Fruit fly (Drosophila melanogaster) whole organism, embryonic: ENCODE measurements around the gene Ilp5.

ENCODE experiments used
- Antp ChIP-seq: fragments of 200-800 bp; sonication (Bioruptor generic); optimal IDR thresholded peaks from 3 replicates; lab custom pipeline; 2016; ENCODE audit warnings: missing biosample characterization, missing genetic modification characterization
- CG10543 ChIP-seq: fragments of 200-800 bp; sonication (Bioruptor generic); optimal IDR thresholded peaks from 3 replicates; lab custom pipeline; 2017; ENCODE audit warnings: missing biosample characterization, mild to moderate bottlenecking, missing genetic modification characterization, moderate library complexity
- CG10565 ChIP-seq: fragments of 200-800 bp; sonication (Bioruptor generic); optimal IDR thresholded peaks from 3 replicates; lab custom pipeline; 2016; ENCODE audit warnings: missing biosample characterization, mild to moderate bottlenecking, missing genetic modification characterization
- CG11560 ChIP-seq: fragments of 200-800 bp; sonication (Bioruptor generic); IDR thresholded peaks from 3 replicates; pipeline ENCODE4 v1.3.6; 2022; ENCODE audit warnings: missing biosample characterization, missing genetic modification characterization
- CG11723 ChIP-seq: fragments of 200-800 bp; sonication (Bioruptor generic); optimal IDR thresholded peaks from 2 replicates; lab custom pipeline; 2017; ENCODE audit warnings: missing biosample characterization, mild to moderate bottlenecking, missing genetic modification characterization
- CG12769 ChIP-seq: fragments of 200-800 bp; sonication (Bioruptor generic); optimal IDR thresholded peaks from 2 replicates; lab custom pipeline; 2019; ENCODE audit warnings: missing biosample characterization, mild to moderate bottlenecking, missing genetic modification characterization, moderate library complexity
- CG14441 ChIP-seq: fragments of 200-800 bp; sonication (Bioruptor generic); IDR thresholded peaks from 2 replicates; pipeline ENCODE4 v1.3.6; 2022; ENCODE audit warnings: missing biosample characterization, missing genetic modification characterization
- CG1602 ChIP-seq: fragments of 200-800 bp; sonication (Bioruptor generic); optimal IDR thresholded peaks from 3 replicates; lab custom pipeline; 2016; ENCODE audit warnings: missing biosample characterization, missing genetic modification characterization
- CG16863 ChIP-seq: fragments of 200-800 bp; sonication (Bioruptor generic); optimal IDR thresholded peaks from 3 replicates; lab custom pipeline; 2016; ENCODE audit warnings: missing biosample characterization, missing genetic modification characterization
- CG17328 ChIP-seq: fragments of 200-800 bp; sonication (Bioruptor generic); IDR thresholded peaks from 2 replicates; pipeline ENCODE4 v1.3.6; 2022; ENCODE audit warnings: missing biosample characterization, missing genetic modification characterization
- CG17612 ChIP-seq: fragments of 200-800 bp; sonication (Bioruptor generic); IDR thresholded peaks from 2 replicates; pipeline ENCODE4 v1.3.6; 2022; ENCODE audit warnings: missing biosample characterization, missing genetic modification characterization
- CG17802 ChIP-seq: fragments of 200-800 bp; sonication (Bioruptor generic); optimal IDR thresholded peaks from 2 replicates; lab custom pipeline; 2018; ENCODE audit warnings: missing biosample characterization, mild to moderate bottlenecking, missing genetic modification characterization, moderate library complexity
- CG18262 ChIP-seq: fragments of 200-800 bp; optimal IDR thresholded peaks from 3 replicates; lab custom pipeline; 2019; ENCODE audit warnings: missing biosample characterization, mild to moderate bottlenecking, missing genetic modification characterization, moderate library complexity
- CG3065 ChIP-seq: fragments of 200-800 bp; sonication (Bioruptor generic); optimal IDR thresholded peaks from 2 replicates; lab custom pipeline; 2016; ENCODE audit warnings: missing biosample characterization, missing genetic modification characterization
- CG3407 ChIP-seq: fragments of 200-800 bp; sonication (Bioruptor generic); optimal IDR thresholded peaks from 2 replicates; lab custom pipeline; 2018; ENCODE audit warnings: missing biosample characterization, mild to moderate bottlenecking, missing genetic modification characterization
- CG4854 ChIP-seq: fragments of 200-800 bp; sonication (Bioruptor generic); optimal IDR thresholded peaks from 2 replicates; lab custom pipeline; 2016; ENCODE audit warnings: missing biosample characterization, missing genetic modification characterization, inconsistent platforms
- CG6813 ChIP-seq: fragments of 200-800 bp; sonication (Bioruptor generic); optimal IDR thresholded peaks from 2 replicates; lab custom pipeline; 2017; ENCODE audit warnings: missing biosample characterization, missing genetic modification characterization, mild to moderate bottlenecking, moderate library complexity, missing genetic modification reagents
- CG7271 ChIP-seq: fragments of 200-800 bp; sonication (Bioruptor generic); optimal IDR thresholded peaks from 2 replicates; lab custom pipeline; 2018; ENCODE audit warnings: missing biosample characterization, mild to moderate bottlenecking, missing genetic modification characterization, moderate library complexity
- CG7786 ChIP-seq: fragments of 200-800 bp; sonication (Bioruptor generic); optimal IDR thresholded peaks from 2 replicates; lab custom pipeline; 2016; ENCODE audit warnings: missing biosample characterization, missing genetic modification characterization
- CG8089 ChIP-seq: fragments of 200-800 bp; sonication (Bioruptor generic); optimal IDR thresholded peaks from 3 replicates; lab custom pipeline; 2016; ENCODE audit warnings: missing biosample characterization, missing genetic modification characterization
- CG8290 ChIP-seq, 3 experiments: fragments of 200-800 bp; sonication (Bioruptor generic); optimal IDR thresholded peaks; 2 replicates each; lab custom pipeline; 2016 to 2019; ENCODE audit warnings: missing biosample characterization in 3 of 3, missing genetic modification characterization in 3 of 3, mild to moderate bottlenecking in 2 of 3, moderate library complexity in 1 of 3
- CrebB ChIP-seq: fragments of 200-800 bp; sonication (Bioruptor generic); optimal IDR thresholded peaks from 3 replicates; lab custom pipeline; 2018; ENCODE audit warnings: missing biosample characterization, mild to moderate bottlenecking, missing genetic modification characterization
- Dip2 ChIP-seq: fragments of 200-800 bp; sonication (Bioruptor generic); IDR thresholded peaks from 2 replicates; pipeline ENCODE4 v1.3.6; 2022; ENCODE audit warnings: missing biosample characterization, missing genetic modification characterization
- E2f2 ChIP-seq: fragments of 200-800 bp; sonication (Bioruptor generic); IDR thresholded peaks from 2 replicates; pipeline ENCODE4 v1.3.6; 2022; ENCODE audit warnings: missing biosample characterization, missing genetic modification characterization
- Gug ChIP-seq: fragments of 200-800 bp; sonication (Bioruptor generic); IDR thresholded peaks from 4 replicates; pipeline ENCODE4 v1.3.6; 2022; ENCODE audit warnings: missing biosample characterization, missing genetic modification characterization
- Med ChIP-seq: fragments of 200-800 bp; sonication (Bioruptor generic); peaks from one replicate; lab custom pipeline; 2016; ENCODE audit warnings: missing biosample characterization, missing genetic modification characterization, mild to moderate bottlenecking, inconsistent platforms, moderate library complexity
- Optix ChIP-seq: fragments of 200-800 bp; sonication (Bioruptor generic); IDR thresholded peaks from 3 replicates; pipeline ENCODE4 v1.3.6; 2022; ENCODE audit warnings: missing biosample characterization, missing genetic modification characterization
- Rfx ChIP-seq: fragments of 200-800 bp; sonication (Bioruptor generic); IDR thresholded peaks from 2 replicates; pipeline ENCODE4 v1.3.6; 2022; ENCODE audit warnings: missing biosample characterization, missing genetic modification characterization
- Rx ChIP-seq: fragments of 200-800 bp; sonication (Bioruptor generic); IDR thresholded peaks from 2 replicates; pipeline ENCODE4 v1.3.6; 2022; ENCODE audit warnings: missing biosample characterization, missing genetic modification characterization
- Ssrp ChIP-seq: fragments of 200-800 bp; sonication (Bioruptor generic); optimal IDR thresholded peaks from 2 replicates; lab custom pipeline; 2018; ENCODE audit warnings: missing biosample characterization, mild to moderate bottlenecking, missing genetic modification characterization, moderate library complexity
- Usf ChIP-seq: fragments of 200-800 bp; sonication (Bioruptor generic); optimal IDR thresholded peaks from 2 replicates; lab custom pipeline; 2017; ENCODE audit warnings: missing genotype, missing biosample characterization, missing genetic modification characterization
- eyg ChIP-seq: fragments of 200-800 bp; sonication (Bioruptor generic); optimal IDR thresholded peaks from 3 replicates; lab custom pipeline; 2016; ENCODE audit warnings: missing biosample characterization, missing genetic modification characterization
- ftz-f1 ChIP-seq: fragments of 200-800 bp; sonication (Bioruptor generic); optimal IDR thresholded peaks from 2 replicates; lab custom pipeline; 2016; ENCODE audit warnings: missing biosample characterization, missing genetic modification characterization
- ham ChIP-seq: fragments of 200-800 bp; sonication (Bioruptor generic); IDR thresholded peaks from 2 replicates; pipeline ENCODE4 v1.3.6; 2022; ENCODE audit warnings: missing biosample characterization, missing genetic modification characterization
- insv ChIP-seq, 2 experiments: fragments of 200-800 bp; sonication (Bioruptor generic); optimal IDR thresholded peaks; 3 replicates each; lab custom pipeline; 2016 to 2018; ENCODE audit warnings: missing biosample characterization in 2 of 2, missing genetic modification characterization in 2 of 2
- kah ChIP-seq: fragments of 200-800 bp; sonication (Bioruptor generic); optimal IDR thresholded peaks from 2 replicates; lab custom pipeline; 2018; ENCODE audit warnings: missing biosample characterization, mild to moderate bottlenecking, missing genetic modification characterization
- lab ChIP-seq: fragments of 200-800 bp; sonication (Bioruptor generic); optimal IDR thresholded peaks from 3 replicates; lab custom pipeline; 2017; ENCODE audit warnings: missing biosample characterization, missing genetic modification characterization, mild to moderate bottlenecking, moderate library complexity, missing genetic modification reagents
- mld ChIP-seq: fragments of 200-800 bp; sonication (Bioruptor generic); IDR thresholded peaks from 3 replicates; pipeline ENCODE4 v1.3.6; 2022; ENCODE audit warnings: missing biosample characterization, missing genetic modification characterization; ENCODE audit not compliant: partially characterized antibody
- oc ChIP-seq: fragments of 200-800 bp; sonication (Bioruptor generic); optimal IDR thresholded peaks from 2 replicates; lab custom pipeline; 2018; ENCODE audit warnings: missing biosample characterization, mild to moderate bottlenecking, missing genetic modification characterization, moderate library complexity
- pfk ChIP-seq: fragments of 200-800 bp; sonication (Bioruptor generic); optimal IDR thresholded peaks from 2 replicates; lab custom pipeline; 2018; ENCODE audit warnings: missing biosample characterization, mild to moderate bottlenecking, missing genetic modification characterization, moderate library complexity
- pho ChIP-seq: fragments of 200-800 bp; sonication (Bioruptor generic); optimal IDR thresholded peaks from 2 replicates; lab custom pipeline; 2016; ENCODE audit warnings: missing biosample characterization, missing genetic modification characterization
- psq ChIP-seq: fragments of 200-800 bp; sonication (Bioruptor generic); optimal IDR thresholded peaks from 2 replicates; lab custom pipeline; 2017; ENCODE audit warnings: missing biosample characterization, missing genetic modification characterization
- sim ChIP-seq: fragments of 200-800 bp; sonication (Bioruptor generic); IDR thresholded peaks from 2 replicates; pipeline ENCODE4 v1.3.6; 2022; ENCODE audit warnings: missing biosample characterization, missing genetic modification characterization
- sisA ChIP-seq: fragments of 200-800 bp; sonication (Bioruptor generic); IDR thresholded peaks from 2 replicates; pipeline ENCODE4 v1.3.6; 2022; ENCODE audit warnings: missing biosample characterization, missing genetic modification characterization
- sug ChIP-seq: fragments of 200-800 bp; optimal IDR thresholded peaks from 2 replicates; lab custom pipeline; 2019; ENCODE audit warnings: missing biosample characterization, mild to moderate bottlenecking, missing genetic modification characterization, moderate library complexity
- ttk ChIP-seq: fragments of 200-800 bp; sonication (Bioruptor generic); IDR thresholded peaks from 2 replicates; pipeline ENCODE4 v2.1.2; 2022; ENCODE audit warnings: missing biosample characterization, missing genetic modification characterization
- twi ChIP-seq: fragments of 200-800 bp; optimal IDR thresholded peaks from 2 replicates; lab custom pipeline; 2019; ENCODE audit warnings: missing biosample characterization, mild to moderate bottlenecking, missing genetic modification characterization, moderate library complexity
- vvl ChIP-seq: fragments of 200-800 bp; sonication (Bioruptor generic); IDR thresholded peaks from 2 replicates; pipeline ENCODE4 v1.3.6; 2022; ENCODE audit warnings: missing biosample characterization, missing genetic modification characterization
- wdn ChIP-seq: fragments of 200-800 bp; sonication (Bioruptor generic); IDR thresholded peaks from 2 replicates; pipeline ENCODE4 v1.3.6; 2022; ENCODE audit warnings: missing biosample characterization, missing genetic modification characterization

Ilp5 gene

dm6 chr3L:9854583-9855519 is 31.2 kb upstream of the Ilp5 start, which contains the start of gene RasGAP1 (continued):
- TF ChIP-seq Med (GFP tag; lab: Kevin White, UChicago) (peak; percentile 71), CG4854 (GFP tag; lab: Kevin White, UChicago) (no peak), sug (tag; lab: Kevin White, UChicago) (peak; percentile 22), CG10543 (no peak), ttk (GFP tag; lab: Robert Waterston, UW) (no peak), CG17328 (GFP tag; lab: Robert Waterston, UW) (no peak), sisA (GFP tag; lab: Robert Waterston, UW) (no peak), mld (no peak), CG16863 (no peak), CG14441 (GFP tag; lab: Robert Waterston, UW) (0 out of 2 replicates have a peak, but pooled peaks have one; percentile 8), CG3407 (GFP tag; lab: Kevin White, UChicago) (no peak), CG10565 (GFP tag; lab: Kevin White, UChicago) (no peak), pfk (GFP tag; lab: Kevin White, UChicago) (no peak), ftz-f1 (GFP tag; lab: Kevin White, UChicago) (no peak), CG8290 (GFP tag; optimal IDR thresholded peaks at IDR 0.05; lab: Kevin White, UChicago) (no peak), CG8290 (tag; optimal IDR thresholded peaks at IDR 0.05; lab: Kevin White, UChicago) (peak; percentile 37 to 59), wdn (no peak), E2f2 (GFP tag; lab: Robert Waterston, UW) (no peak), Antp (GFP tag; lab: Kevin White, UChicago) (no peak), CG17802 (tag; lab: Kevin White, UChicago) (peak; percentile 11), vvl (GFP tag; lab: Robert Waterston, UW) (peak; percentile 51), CG11560 (tag; lab: Robert Waterston, UW) (peak; percentile 95), Rx (no peak), kah (GFP tag; lab: Kevin White, UChicago) (no peak), Optix (GFP tag; lab: Robert Waterston, UW) (no peak), CG11723 (GFP tag; lab: Kevin White, UChicago) (no peak), Rfx (0 out of 2 replicates have a peak, but pooled peaks have one; percentile 12), eyg (GFP tag; lab: Kevin White, UChicago) (no peak), CG17612 (GFP tag; lab: Robert Waterston, UW) (no peak), insv (GFP tag; optimal IDR thresholded peaks at IDR 0.05; lab: Kevin White, UChicago) (no peak), pho (peak; percentile 5), Gug (no peak), CG18262 (no peak), CrebB (tag; lab: Kevin White, UChicago) (no peak), CG7271 (tag; lab: Kevin White, UChicago) (no peak), oc (tag; lab: Kevin White, UChicago) (no peak), ham (GFP tag; lab: Robert Waterston, UW) (no peak), CG1602 (no peak), CG6813 (GFP tag; lab: Kevin White, UChicago) (no peak), CG7786 (GFP tag; lab: Kevin White, UChicago) (no peak), CG8089 (GFP tag; lab: Kevin White, UChicago) (no peak), Ssrp (tag; lab: Kevin White, UChicago) (no peak), CG12769 (peak; percentile 27), Usf (no peak), psq (GFP tag; lab: Kevin White, UChicago) (peak; percentile 15), CG3065 (GFP tag; lab: Kevin White, UChicago) (no peak), Dip2 (GFP tag; lab: Robert Waterston, UW) (no peak), twi (tag; lab: Kevin White, UChicago) (no peak), sim (GFP tag; lab: Robert Waterston, UW) (no peak), lab (GFP tag; lab: Kevin White, UChicago) (peak; percentile 4)
